Worm (Caenorhabditis elegans) whole organism, mixed stage, embryonic: ENCODE measurements around the gene F40F8.11.

Experiments used
- ces-1 ChIP-seq: fragments of 150-350 bp; optimal IDR thresholded peaks from 2 replicates; lab custom pipeline; 2014; ENCODE audit warnings: missing biosample characterization, missing genetic modification reagents, missing genetic modification characterization
- elt-3 ChIP-seq: fragments of 150-350 bp; optimal IDR thresholded peaks from 2 replicates; lab custom pipeline; 2014; ENCODE audit warnings: missing biosample characterization, missing genetic modification characterization
- flh-1 ChIP-seq: fragments of 200-800 bp; sonication (Bioruptor generic); optimal IDR thresholded peaks from 2 replicates; lab custom pipeline; 2018; ENCODE audit warnings: mild to moderate bottlenecking, missing genetic modification characterization, moderate library complexity, missing compliant biosample characterization
- hlh-1 ChIP-seq: fragments of 150-350 bp; optimal IDR thresholded peaks from 2 replicates; lab custom pipeline; 2014; ENCODE audit warnings: missing biosample characterization, missing genetic modification reagents, missing genetic modification characterization
- lin-13 ChIP-seq: fragments of 150-350 bp; optimal IDR thresholded peaks from 2 replicates; lab custom pipeline; 2014; ENCODE audit warnings: missing biosample characterization, missing genetic modification characterization
- mep-1 ChIP-seq: fragments of 150-350 bp; optimal IDR thresholded peaks from 2 replicates; lab custom pipeline; 2017; ENCODE audit warnings: missing biosample characterization, missing genetic modification reagents, missing genetic modification characterization, inconsistent platforms
- nhr-237 ChIP-seq: fragments of 150-350 bp; optimal IDR thresholded peaks from 2 replicates; lab custom pipeline; 2014; ENCODE audit warnings: missing biosample characterization, missing genetic modification characterization
- nhr-76 ChIP-seq: sonication (generic microtip); optimal IDR thresholded peaks from 2 replicates; lab custom pipeline; 2017; ENCODE audit warnings: missing biosample characterization, missing genetic modification characterization
- snpc-4 ChIP-seq: fragments of 150-350 bp; optimal IDR thresholded peaks from 2 replicates; lab custom pipeline; 2014; ENCODE audit warnings: missing biosample characterization, missing genetic modification characterization
- unc-39 ChIP-seq: fragments of 150-350 bp; optimal IDR thresholded peaks from 2 replicates; lab custom pipeline; 2014; ENCODE audit warnings: missing biosample characterization, missing genetic modification characterization
- unc-62 ChIP-seq: fragments of 150-350 bp; optimal IDR thresholded peaks from 2 replicates; lab custom pipeline; 2014; ENCODE audit warnings: missing biosample characterization, missing genetic modification reagents, missing genetic modification characterization

ce11 chrII:11150976-11151375 is 18.6 kb upstream of the F40F8.11 start:
- TF ChIP-seq hlh-1 (tag; lab: Kevin White, UChicago) (no peak), lin-13 (tag; lab: Kevin White, UChicago) (no peak), flh-1 (GFP tag; lab: Kevin White, UChicago) (no peak), elt-3 (tag; lab: Kevin White, UChicago) (no peak), mep-1 (tag; lab: Kevin White, UChicago) (no peak), snpc-4 (no peak), unc-39 (tag; lab: Kevin White, UChicago) (no peak), nhr-76 (tag; lab: Kevin White, UChicago) (no peak), ces-1 (GFP tag; lab: Kevin White, UChicago) (no peak), nhr-237 (tag; lab: Kevin White, UChicago) (no peak), unc-62 (GFP tag; lab: Kevin White, UChicago) (no peak)
